Fruit fly (Drosophila melanogaster): ENCODE data around the gene ksh.

The ksh gene

dm6 chrX:19494830-19495610 is at the start of gene ksh, which contains the start of the genes CG14200 and Pfrx (continued):
- TF ChIP-seq ac (GFP tag; optimal IDR thresholded peaks at IDR 0.05) (no peak), schlank (tag; optimal IDR thresholded peaks at IDR 0.05) (no peak), CG2712 (tag; optimal IDR thresholded peaks at IDR 0.05) (peak; percentile 18), CG3281 (GFP tag; optimal IDR thresholded peaks at IDR 0.05) (no peak), vfl (GFP tag; optimal IDR thresholded peaks at IDR 0.05) (no peak), CG11085 (GFP tag; IDR thresholded peaks at IDR 0.05) (no peak), slou (GFP tag; optimal IDR thresholded peaks at IDR 0.05) (no peak), bcd (GFP tag; optimal IDR thresholded peaks at IDR 0.05) (peak; percentile 5), CG11504 (tag; optimal IDR thresholded peaks at IDR 0.05) (peak; percentile 23), sens-2 (GFP tag; IDR thresholded peaks at IDR 0.05) (no peak), esg (GFP tag; conservative IDR thresholded peaks at IDR 0.05) (no peak), CG15601 (tag; optimal IDR thresholded peaks at IDR 0.05) (peak; percentile 11), GATAe (GFP tag; conservative IDR thresholded peaks at IDR 0.05) (no peak), CG11456 (GFP tag; IDR thresholded peaks at IDR 0.05) (0 out of 3 replicates have a peak, but pooled peaks have one; percentile 51), CG15696 (tag; optimal IDR thresholded peaks at IDR 0.05) (no peak), CG1233 (GFP tag; optimal IDR thresholded peaks at IDR 0.05) (no peak), maf-S (GFP tag; optimal IDR thresholded peaks at IDR 0.05) (peak; percentile 3), ato (GFP tag; IDR thresholded peaks at IDR 0.05; ENCODE audit: partially characterized antibody) (peak; percentile 80), nmo (GFP tag; optimal IDR thresholded peaks at IDR 0.05) (peak; percentile 39), cad (GFP tag; optimal IDR thresholded peaks at IDR 0.05) (no peak), CG8924 (tag; optimal IDR thresholded peaks at IDR 0.05) (no peak), nau (GFP tag; optimal IDR thresholded peaks at IDR 0.05) (no peak), lmd (GFP tag; IDR thresholded peaks at IDR 0.05) (no peak), CG12104 (GFP tag; optimal IDR thresholded peaks at IDR 0.05) (no peak), Nf-YC (tag; optimal IDR thresholded peaks at IDR 0.05) (peak; percentile 17), CG10431 (GFP tag; optimal IDR thresholded peaks at IDR 0.05) (no peak), CG5180 (GFP tag; optimal IDR thresholded peaks at IDR 0.05) (no peak), kni (GFP tag; optimal IDR thresholded peaks at IDR 0.05) (no peak), disco-r (GFP tag; optimal IDR thresholded peaks at IDR 0.05) (no peak), CG9609 (GFP tag; optimal IDR thresholded peaks at IDR 0.05) (peak; percentile 7), CG7372 (GFP tag; IDR thresholded peaks at IDR 0.05) (no peak), Mrtf (GFP tag; IDR thresholded peaks at IDR 0.05) (no peak), dmrt11E (tag; optimal IDR thresholded peaks at IDR 0.05) (no peak), CG13624 (GFP tag; optimal IDR thresholded peaks at IDR 0.05) (peak; percentile 41), CG1529 (GFP tag; optimal IDR thresholded peaks at IDR 0.05) (no peak)

- TF ChIP-seq cg (GFP tag; optimal IDR thresholded peaks at IDR 0.05) (peak; percentile 26), Drgx (GFP tag; IDR thresholded peaks at IDR 0.05) (no peak), HLH54F (GFP tag; optimal IDR thresholded peaks at IDR 0.05) (no peak), sqz (GFP tag; optimal IDR thresholded peaks at IDR 0.05) (no peak), seq (GFP tag; IDR thresholded peaks at IDR 0.05) (peak; percentile 9; the same call in 1 of the 2 replicates), CG32767 (GFP tag; IDR thresholded peaks at IDR 0.05) (no peak), tx (GFP tag; optimal IDR thresholded peaks at IDR 0.05) (no peak), Nf-YB (GFP tag; optimal IDR thresholded peaks at IDR 0.05) (peak; percentile 88), ems (GFP tag; optimal IDR thresholded peaks at IDR 0.05) (no peak), pum (GFP tag; optimal IDR thresholded peaks at IDR 0.05) (no peak), Nf-YC (tag; optimal IDR thresholded peaks at IDR 0.05) (peak; percentile 88)
Observed at dm6 chrX:19535394-19535793, 40.6 kb upstream of the ksh start.
